Worm (Caenorhabditis elegans): ENCODE results near the gene ZK488.5.

Gene ZK488.5

DNA sequence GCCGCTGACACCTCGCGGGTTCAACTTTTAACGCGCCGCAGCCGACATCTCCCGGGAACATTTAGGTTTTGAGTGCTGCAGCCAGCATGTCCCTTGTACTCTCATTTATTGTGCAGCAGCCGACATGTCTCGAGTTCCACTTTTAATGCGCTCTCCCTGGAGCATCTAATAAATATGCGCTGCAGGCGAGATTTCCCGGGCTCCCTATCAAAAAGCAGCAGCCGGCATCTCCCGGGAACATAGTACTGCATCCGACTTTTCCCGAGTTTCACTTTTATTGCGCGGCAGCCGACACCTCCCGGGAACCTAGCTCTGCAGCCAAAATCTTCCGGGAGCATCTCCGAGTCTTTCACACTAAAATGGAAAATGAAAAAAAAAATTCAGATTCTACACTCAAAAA lies 27.9 kb downstream of the ZK488.5 start:
- TF ChIP-seq ceh-13 (GFP tag; optimal IDR thresholded peaks at IDR 0.05) (no peak), hnd-1 (tag; optimal IDR thresholded peaks at IDR 0.05) (no peak), ama-1 (optimal IDR thresholded peaks at IDR 0.05) (no peak), ceh-36 (tag; optimal IDR thresholded peaks at IDR 0.05) (no peak), ets-7 (tag; optimal IDR thresholded peaks at IDR 0.05) (no peak), pes-1 (GFP tag; IDR thresholded peaks at IDR 0.05) (no peak), scrt-1 (GFP tag; IDR thresholded peaks at IDR 0.05) (no peak), hmbx-1 (tag; optimal IDR thresholded peaks at IDR 0.05) (no peak), B0310.2 (tag; optimal IDR thresholded peaks at IDR 0.05) (no peak), tbx-37 (GFP tag; conservative IDR thresholded peaks at IDR 0.05) (no peak), flt-1 (GFP tag; IDR thresholded peaks at IDR 0.05) (no peak), tra-4 (tag; optimal IDR thresholded peaks at IDR 0.05) (no peak), sea-1 (GFP tag; conservative IDR thresholded peaks at IDR 0.05) (no peak)

DNA sequence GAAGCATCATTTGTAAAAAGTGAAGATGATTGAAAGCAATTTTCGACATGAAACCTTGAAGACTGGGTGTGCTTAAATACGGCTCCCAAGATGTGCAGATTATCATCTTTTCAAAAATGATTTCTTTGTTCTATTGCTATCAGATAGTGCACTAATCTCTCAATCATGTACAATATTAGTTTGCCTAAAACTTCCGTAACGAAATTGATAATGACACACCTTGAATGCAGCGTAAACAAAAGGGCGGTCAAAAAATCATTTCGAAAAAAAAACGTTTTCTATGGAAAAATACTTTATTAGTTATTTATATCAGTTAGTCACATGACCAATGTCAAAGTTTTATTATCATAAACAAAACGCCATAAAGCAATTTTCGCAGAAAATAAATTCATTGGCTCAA lies 29.8 kb downstream of the ZK488.5 start, which contains the start of gene F48G7.5:
Gene F48G7.5, minus strand, starts transcription at position 34 of the 400 bp plus-strand sequence.
- TF ChIP-seq aly-1 (tag; optimal IDR thresholded peaks at IDR 0.05) (no peak), tra-4 (tag; optimal IDR thresholded peaks at IDR 0.05) (no peak), pes-1 (GFP tag; IDR thresholded peaks at IDR 0.05) (no peak), hnd-1 (tag; optimal IDR thresholded peaks at IDR 0.05) (no peak), F13C5.2 (tag; optimal IDR thresholded peaks at IDR 0.05) (no peak), flt-1 (GFP tag; IDR thresholded peaks at IDR 0.05) (no peak), sea-1 (GFP tag; conservative IDR thresholded peaks at IDR 0.05) (no peak)

DNA sequence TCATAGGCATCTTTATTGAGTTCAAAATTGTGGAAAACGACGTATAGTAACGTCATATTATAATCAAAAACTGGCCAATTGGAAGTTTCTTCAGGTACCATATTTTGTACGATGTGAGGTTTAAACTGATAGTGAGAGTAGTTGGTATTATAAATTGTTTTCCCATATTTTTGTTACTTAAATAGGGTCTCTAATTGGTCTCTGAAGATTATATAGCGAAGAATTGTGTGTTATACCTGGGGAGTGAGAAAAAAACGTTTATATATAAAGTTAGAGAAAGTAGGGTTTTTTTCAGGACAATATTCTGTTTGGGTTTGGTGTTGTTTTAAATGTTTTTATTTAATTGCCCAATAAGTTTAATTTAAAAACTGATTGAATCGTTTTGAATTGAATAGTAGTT lies 31.9 kb downstream of the ZK488.5 start, which contains the start of gene srt-17:
Gene srt-17, minus strand, starts transcription at position 101 of the 400 bp plus-strand sequence.
- TF ChIP-seq ceh-36 (tag; optimal IDR thresholded peaks at IDR 0.05) (no peak), tbx-37 (GFP tag; conservative IDR thresholded peaks at IDR 0.05) (no peak), ets-7 (tag; optimal IDR thresholded peaks at IDR 0.05) (no peak)

DNA sequence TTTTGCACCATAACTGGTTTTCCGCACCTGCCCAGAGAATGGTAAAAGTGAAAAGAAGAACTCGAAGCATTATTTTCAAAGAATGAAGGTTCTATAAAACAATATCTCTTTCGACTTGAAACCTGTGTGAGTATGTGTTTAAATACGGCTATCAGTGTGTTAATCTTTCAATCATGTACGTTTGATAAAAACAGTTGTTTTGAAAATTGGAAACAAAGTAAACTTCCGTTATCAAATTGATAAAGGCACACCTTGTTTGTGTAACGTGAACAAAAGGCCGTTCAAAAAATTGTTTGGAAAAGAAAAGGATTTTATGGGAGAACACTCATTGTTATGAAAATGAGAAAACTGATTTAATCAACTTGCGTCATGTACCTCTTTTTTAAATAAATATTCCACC lies 33.3 kb downstream of the ZK488.5 start, which contains the start of gene F48G7.7:
Gene F48G7.7, minus strand, starts transcription at position 101 of the 400 bp plus-strand sequence.
- no peak for TF ChIP-seq aly-1 (tag; optimal IDR thresholded peaks at IDR 0.05)
- TF ChIP-seq scrt-1 (GFP tag; IDR thresholded peaks at IDR 0.05) = no peak
- no peak for TF ChIP-seq flt-1 (GFP tag; IDR thresholded peaks at IDR 0.05)
- TF ChIP-seq tbx-11 (GFP tag; IDR thresholded peaks at IDR 0.05) = no peak
- no peak for TF ChIP-seq tra-4 (tag; optimal IDR thresholded peaks at IDR 0.05)
- no peak for TF ChIP-seq ceh-13 (GFP tag; optimal IDR thresholded peaks at IDR 0.05)
- no peak for TF ChIP-seq hmg-4 (GFP tag; optimal IDR thresholded peaks at IDR 0.05)
- TF ChIP-seq F13C5.2 (tag; optimal IDR thresholded peaks at IDR 0.05) = no peak
- no peak for TF ChIP-seq sea-1 (GFP tag; conservative IDR thresholded peaks at IDR 0.05)
- no peak for TF ChIP-seq ceh-36 (tag; optimal IDR thresholded peaks at IDR 0.05)
- no peak for TF ChIP-seq ama-1 (optimal IDR thresholded peaks at IDR 0.05)
- TF ChIP-seq ets-7 (tag; optimal IDR thresholded peaks at IDR 0.05) = no peak
- TF ChIP-seq pes-1 (GFP tag; IDR thresholded peaks at IDR 0.05) = no peak
- no peak for TF ChIP-seq hmbx-1 (tag; optimal IDR thresholded peaks at IDR 0.05)
- TF ChIP-seq B0310.2 (tag; optimal IDR thresholded peaks at IDR 0.05) = no peak
- no peak for TF ChIP-seq tbx-37 (GFP tag; conservative IDR thresholded peaks at IDR 0.05)

DNA sequence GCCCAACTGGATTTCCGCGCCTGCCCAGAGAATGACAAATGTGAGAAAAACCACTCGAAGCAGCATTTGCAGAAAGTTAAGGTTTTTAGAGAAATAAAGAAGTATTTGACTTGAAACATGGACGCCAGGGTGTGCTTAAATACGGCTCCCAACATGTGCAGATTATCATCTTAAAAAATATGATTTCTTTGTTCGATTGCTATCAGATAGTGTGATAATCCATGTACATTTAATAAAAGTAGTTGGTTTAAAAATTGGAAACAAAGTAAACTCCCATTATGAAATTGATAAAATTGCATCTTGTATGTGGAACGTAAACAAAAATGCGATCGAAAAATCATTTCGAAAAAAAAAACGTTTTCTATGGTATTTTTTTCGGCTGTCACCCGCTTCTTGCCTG lies 34.5 kb downstream of the ZK488.5 start, which contains the start of gene F48G7.8:
Gene F48G7.8, minus strand, starts transcription at position 101 of the 400 bp plus-strand sequence.
- no peak for TF ChIP-seq tbx-11 (GFP tag; IDR thresholded peaks at IDR 0.05)
- no peak for TF ChIP-seq tra-4 (tag; optimal IDR thresholded peaks at IDR 0.05)
- TF ChIP-seq tbx-37 (GFP tag; conservative IDR thresholded peaks at IDR 0.05) = no peak
- no peak for TF ChIP-seq pes-1 (GFP tag; IDR thresholded peaks at IDR 0.05)
- TF ChIP-seq ets-7 (tag; optimal IDR thresholded peaks at IDR 0.05) = no peak
- TF ChIP-seq ceh-13 (GFP tag; optimal IDR thresholded peaks at IDR 0.05) = no peak
- no peak for TF ChIP-seq aly-1 (tag; optimal IDR thresholded peaks at IDR 0.05)
- no peak for TF ChIP-seq B0310.2 (tag; optimal IDR thresholded peaks at IDR 0.05)
- TF ChIP-seq hmg-4 (GFP tag; optimal IDR thresholded peaks at IDR 0.05) = no peak
- no peak for TF ChIP-seq ceh-36 (tag; optimal IDR thresholded peaks at IDR 0.05)
- TF ChIP-seq hmbx-1 (tag; optimal IDR thresholded peaks at IDR 0.05) = no peak
- no peak for TF ChIP-seq flt-1 (GFP tag; IDR thresholded peaks at IDR 0.05)
- TF ChIP-seq hnd-1 (tag; optimal IDR thresholded peaks at IDR 0.05) = no peak
- no peak for TF ChIP-seq ama-1 (optimal IDR thresholded peaks at IDR 0.05)

DNA sequence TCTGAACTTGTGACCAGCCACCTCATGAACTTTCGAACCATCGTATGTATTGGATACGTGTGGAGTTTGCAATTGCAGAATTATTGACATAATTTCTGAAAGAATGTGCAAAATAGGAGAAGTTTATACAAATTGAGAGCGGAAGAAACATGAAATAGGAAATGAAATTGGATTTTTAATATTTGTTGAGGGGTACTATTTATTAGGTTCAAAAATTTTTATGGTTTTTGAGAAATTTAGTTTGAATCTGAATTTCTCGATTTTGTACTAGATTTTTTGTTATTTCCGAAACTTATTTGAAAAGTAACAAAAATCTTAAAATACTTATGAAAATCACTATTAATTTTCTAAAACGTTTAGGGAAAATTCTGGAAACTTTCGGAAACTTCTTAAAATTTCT lies 35.5 kb downstream of the ZK488.5 start, which contains the start of gene F48G7.9:
Gene F48G7.9, minus strand, starts transcription at position 101 of the 400 bp plus-strand sequence.
- TF ChIP-seq tbx-11 (GFP tag; IDR thresholded peaks at IDR 0.05) (no peak), F13C5.2 (tag; optimal IDR thresholded peaks at IDR 0.05) (no peak), pes-1 (GFP tag; IDR thresholded peaks at IDR 0.05) (no peak), ceh-13 (GFP tag; optimal IDR thresholded peaks at IDR 0.05) (no peak), ceh-36 (tag; optimal IDR thresholded peaks at IDR 0.05) (no peak), scrt-1 (GFP tag; IDR thresholded peaks at IDR 0.05) (no peak), tbx-37 (GFP tag; conservative IDR thresholded peaks at IDR 0.05) (no peak), flt-1 (GFP tag; IDR thresholded peaks at IDR 0.05) (no peak), aly-1 (tag; optimal IDR thresholded peaks at IDR 0.05) (no peak), hmg-4 (GFP tag; optimal IDR thresholded peaks at IDR 0.05) (no peak), B0310.2 (tag; optimal IDR thresholded peaks at IDR 0.05) (no peak), sea-1 (GFP tag; conservative IDR thresholded peaks at IDR 0.05) (no peak), hmbx-1 (tag; optimal IDR thresholded peaks at IDR 0.05) (no peak), tra-4 (tag; optimal IDR thresholded peaks at IDR 0.05) (no peak), hnd-1 (tag; optimal IDR thresholded peaks at IDR 0.05) (no peak), ets-7 (tag; optimal IDR thresholded peaks at IDR 0.05) (no peak), ama-1 (optimal IDR thresholded peaks at IDR 0.05) (no peak)

DNA sequence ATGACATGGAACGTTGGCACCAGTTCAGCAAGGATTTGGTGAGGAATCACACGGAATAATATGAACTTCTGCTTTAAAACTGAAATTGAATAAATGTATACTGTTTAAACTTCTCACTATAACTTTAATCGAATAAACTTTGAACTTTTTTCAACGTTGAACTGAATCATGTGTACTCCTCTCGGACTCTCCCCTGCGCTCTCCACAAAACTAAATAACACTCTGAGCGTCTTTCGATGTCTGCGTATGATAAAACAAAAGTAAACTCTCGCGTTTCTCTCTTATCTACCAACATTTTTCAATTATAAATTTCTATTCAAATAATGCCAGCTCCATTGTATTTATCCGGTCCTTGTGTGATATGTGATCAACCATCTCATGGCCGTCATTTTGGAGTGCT lies 38.8 kb downstream of the ZK488.5 start:
- TF ChIP-seq hmg-4 (GFP tag; optimal IDR thresholded peaks at IDR 0.05) (no peak), F13C5.2 (tag; optimal IDR thresholded peaks at IDR 0.05) (no peak), ama-1 (optimal IDR thresholded peaks at IDR 0.05) (no peak), tbx-11 (GFP tag; IDR thresholded peaks at IDR 0.05) (no peak), aly-1 (tag; optimal IDR thresholded peaks at IDR 0.05) (no peak), ets-7 (tag; optimal IDR thresholded peaks at IDR 0.05) (no peak), sea-1 (GFP tag; conservative IDR thresholded peaks at IDR 0.05) (no peak)

DNA sequence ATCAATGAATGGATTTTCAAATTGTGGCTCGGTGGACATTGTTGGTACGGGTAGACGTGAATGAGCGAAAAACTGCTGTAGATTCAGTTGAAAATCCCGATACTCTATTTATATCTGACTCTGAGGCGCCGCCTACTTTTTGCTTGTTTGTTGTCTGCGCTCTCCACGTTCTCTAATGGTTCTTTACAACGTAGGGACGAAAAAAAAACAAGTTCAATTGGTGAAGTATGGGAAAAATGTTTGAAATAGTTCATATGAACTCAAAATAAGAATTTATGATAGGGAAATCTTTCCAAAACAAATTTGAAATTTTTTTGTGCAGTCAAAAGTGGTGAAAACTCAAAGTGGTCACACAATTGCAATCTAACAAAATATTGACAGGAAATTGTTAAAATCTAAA lies 41.8 kb downstream of the ZK488.5 start, which contains the start of gene F48G7.10:
Gene F48G7.10, minus strand, starts transcription at position 101 of the 400 bp plus-strand sequence.
- TF ChIP-seq tbx-11 (GFP tag; IDR thresholded peaks at IDR 0.05) (no peak), sea-1 (GFP tag; conservative IDR thresholded peaks at IDR 0.05) (no peak), hmg-4 (GFP tag; optimal IDR thresholded peaks at IDR 0.05) (no peak), pes-1 (GFP tag; IDR thresholded peaks at IDR 0.05) (no peak), ets-7 (tag; optimal IDR thresholded peaks at IDR 0.05) (no peak), F13C5.2 (tag; optimal IDR thresholded peaks at IDR 0.05) (no peak), tbx-37 (GFP tag; conservative IDR thresholded peaks at IDR 0.05) (no peak), hmbx-1 (tag; optimal IDR thresholded peaks at IDR 0.05) (no peak), hnd-1 (tag; optimal IDR thresholded peaks at IDR 0.05) (no peak), ceh-13 (GFP tag; optimal IDR thresholded peaks at IDR 0.05) (no peak), aly-1 (tag; optimal IDR thresholded peaks at IDR 0.05) (no peak), ceh-36 (tag; optimal IDR thresholded peaks at IDR 0.05) (no peak)

Data from whole organism, early embryonic.